Fruit fly (Drosophila melanogaster) whole organism, embryonic: ENCODE measurements around the gene Nup358.

Experiments
- Ada2b ChIP-seq: fragments of 200-800 bp; sonication (Bioruptor generic); IDR thresholded peaks from 2 replicates; pipeline ENCODE4 v1.3.6; 2022; ENCODE audit warnings: missing biosample characterization, missing genetic modification characterization
- Asciz ChIP-seq: fragments of 200-800 bp; sonication (Bioruptor generic); optimal IDR thresholded peaks from 2 replicates; lab custom pipeline; 2017; ENCODE audit warnings: missing biosample characterization, mild to moderate bottlenecking, missing genetic modification characterization, missing genetic modification reagents
- B-H1 ChIP-seq: fragments of 200-800 bp; sonication (Bioruptor generic); IDR thresholded peaks from 3 replicates; pipeline ENCODE4 v1.3.6; 2022; ENCODE audit warnings: missing biosample characterization, missing genetic modification characterization
- Bgb ChIP-seq: fragments of 200-800 bp; sonication (Bioruptor generic); IDR thresholded peaks from 2 replicates; pipeline ENCODE4 v1.3.6; 2022; ENCODE audit warnings: missing biosample characterization, missing genetic modification characterization; ENCODE audit not compliant: partially characterized antibody
- CG10209 ChIP-seq: fragments of 200-800 bp; sonication (Bioruptor generic); optimal IDR thresholded peaks from 3 replicates; lab custom pipeline; 2017; ENCODE audit warnings: missing biosample characterization, mild to moderate bottlenecking, missing genetic modification characterization, missing genetic modification reagents
- CG10462 ChIP-seq: fragments of 200-800 bp; sonication (Bioruptor generic); optimal IDR thresholded peaks from 2 replicates; lab custom pipeline; 2016; ENCODE audit warnings: missing biosample characterization, missing genetic modification characterization
- CG10543 ChIP-seq: fragments of 200-800 bp; sonication (Bioruptor generic); optimal IDR thresholded peaks from 3 replicates; lab custom pipeline; 2017; ENCODE audit warnings: missing biosample characterization, mild to moderate bottlenecking, missing genetic modification characterization, moderate library complexity
- CG10565 ChIP-seq: fragments of 200-800 bp; sonication (Bioruptor generic); optimal IDR thresholded peaks from 3 replicates; lab custom pipeline; 2016; ENCODE audit warnings: missing biosample characterization, mild to moderate bottlenecking, missing genetic modification characterization
- CG11085 ChIP-seq: fragments of 200-800 bp; sonication (Bioruptor generic); IDR thresholded peaks from 2 replicates; pipeline ENCODE4 v1.3.6; 2022; ENCODE audit warnings: missing biosample characterization, missing genetic modification characterization
- CG11093 ChIP-seq: fragments of 200-800 bp; sonication (Bioruptor generic); IDR thresholded peaks from 3 replicates; pipeline ENCODE4 v1.3.6; 2022; ENCODE audit warnings: missing biosample characterization, missing genetic modification characterization
- CG11398 ChIP-seq: fragments of 200-800 bp; sonication (Bioruptor generic); optimal IDR thresholded peaks from 2 replicates; lab custom pipeline; 2016; ENCODE audit warnings: missing biosample characterization, missing genetic modification characterization
- CG11560 ChIP-seq: fragments of 200-800 bp; sonication (Bioruptor generic); IDR thresholded peaks from 3 replicates; pipeline ENCODE4 v1.3.6; 2022; ENCODE audit warnings: missing biosample characterization, missing genetic modification characterization
- CG11696 ChIP-seq: fragments of 200-800 bp; sonication (Bioruptor generic); IDR thresholded peaks from 2 replicates; pipeline ENCODE4 v1.3.6; 2022; ENCODE audit warnings: missing biosample characterization, missing genetic modification characterization
- CG17186 ChIP-seq: fragments of 200-800 bp; sonication (Bioruptor generic); optimal IDR thresholded peaks from 3 replicates; lab custom pipeline; 2017; ENCODE audit warnings: missing biosample characterization, missing genetic modification reagents, missing genetic modification characterization
- CG1832 ChIP-seq: fragments of 200-800 bp; sonication (Bioruptor generic); optimal IDR thresholded peaks from 2 replicates; lab custom pipeline; 2017; ENCODE audit warnings: missing biosample characterization, mild to moderate bottlenecking, missing genetic modification characterization, inconsistent platforms
- CG2202 ChIP-seq: fragments of 200-800 bp; sonication (Bioruptor generic); optimal IDR thresholded peaks from 2 replicates; lab custom pipeline; 2018; ENCODE audit warnings: missing biosample characterization, mild to moderate bottlenecking, missing genetic modification characterization
- CG30431 ChIP-seq: fragments of 200-800 bp; sonication (Bioruptor generic); optimal IDR thresholded peaks from 2 replicates; lab custom pipeline; 2017; ENCODE audit warnings: missing biosample characterization, missing genetic modification characterization
- CG34376 ChIP-seq: fragments of 200-800 bp; sonication (Bioruptor generic); optimal IDR thresholded peaks from 2 replicates; lab custom pipeline; 2018; ENCODE audit warnings: missing biosample characterization, mild to moderate bottlenecking, missing genetic modification characterization
- CG3838 ChIP-seq: fragments of 200-800 bp; sonication (Bioruptor generic); optimal IDR thresholded peaks from 3 replicates; lab custom pipeline; 2016; ENCODE audit warnings: missing biosample characterization, missing genetic modification characterization
- CG4360 ChIP-seq: fragments of 200-800 bp; sonication (Bioruptor generic); IDR thresholded peaks from 2 replicates; pipeline ENCODE4 v1.3.6; 2022; ENCODE audit warnings: missing biosample characterization, missing genetic modification characterization
- CG4617 ChIP-seq: fragments of 200-800 bp; sonication (Bioruptor generic); optimal IDR thresholded peaks from 3 replicates; lab custom pipeline; 2016; ENCODE audit warnings: missing biosample characterization, missing genetic modification characterization, borderline replicate concordance
- CG4730 ChIP-seq: fragments of 200-800 bp; sonication (Bioruptor generic); IDR thresholded peaks from 2 replicates; pipeline ENCODE4 v1.3.6; 2022; ENCODE audit warnings: missing biosample characterization, missing genetic modification characterization
- CkIIα-i1 ChIP-seq: fragments of 200-800 bp; sonication (Bioruptor generic); IDR thresholded peaks from 2 replicates; pipeline ENCODE4 v1.3.6; 2022; ENCODE audit warnings: missing biosample characterization, missing genetic modification characterization
- Dip3 ChIP-seq: fragments of 200-800 bp; sonication (Bioruptor generic); optimal IDR thresholded peaks from 3 replicates; lab custom pipeline; 2016; ENCODE audit warnings: missing biosample characterization, missing genetic modification characterization
- Eip74EF ChIP-seq, 2 experiments: fragments of 200-800 bp in 1 of 2; fragments of >200 bp in 1 of 2; sonication (Bioruptor generic) in 1 of 2; optimal IDR thresholded peaks; 2 replicates each; lab custom pipeline; 2017 to 2019; ENCODE audit warnings: missing biosample characterization in 2 of 2, missing genetic modification characterization in 2 of 2, mild to moderate bottlenecking in 1 of 2, moderate library complexity in 1 of 2
- Elba2 ChIP-seq: fragments of 200-800 bp; sonication (Bioruptor generic); optimal IDR thresholded peaks from 3 replicates; lab custom pipeline; 2016; ENCODE audit warnings: missing biosample characterization, missing genetic modification characterization
- Fer2 ChIP-seq: fragments of 200-800 bp; sonication (Bioruptor generic); optimal IDR thresholded peaks from 2 replicates; lab custom pipeline; 2018; ENCODE audit warnings: missing biosample characterization, mild to moderate bottlenecking, missing genetic modification characterization, moderate library complexity
- Hey ChIP-seq: fragments of 200-800 bp; sonication (Bioruptor generic); optimal IDR thresholded peaks from 3 replicates; lab custom pipeline; 2018; ENCODE audit warnings: missing biosample characterization, mild to moderate bottlenecking, missing genetic modification characterization
- HmgD ChIP-seq: fragments of 200-800 bp; sonication (Bioruptor generic); optimal IDR thresholded peaks from 3 replicates; lab custom pipeline; 2016; ENCODE audit warnings: missing biosample characterization, missing genetic modification characterization
- Hmr ChIP-seq: fragments of 200-800 bp; sonication (Bioruptor generic); optimal IDR thresholded peaks from 3 replicates; lab custom pipeline; 2017; ENCODE audit warnings: mild to moderate bottlenecking, missing biosample characterization, missing genetic modification reagents, missing genetic modification characterization
- Jarid2 ChIP-seq: fragments of 200-800 bp; sonication (Bioruptor generic); optimal IDR thresholded peaks from 3 replicates; lab custom pipeline; 2017; ENCODE audit warnings: mild to moderate bottlenecking, missing biosample characterization, missing genetic modification reagents, missing genetic modification characterization
- Lhr ChIP-seq: fragments of 200-800 bp; sonication (Bioruptor generic); optimal IDR thresholded peaks from 3 replicates; lab custom pipeline; 2017; ENCODE audit warnings: mild to moderate bottlenecking, missing biosample characterization, missing genetic modification reagents, missing genetic modification characterization
- Lpt ChIP-seq: fragments of >200 bp; optimal IDR thresholded peaks from 2 replicates; lab custom pipeline; 2018; ENCODE audit warnings: missing biosample characterization, missing genetic modification characterization
- NfI ChIP-seq: fragments of 200-800 bp; sonication (Bioruptor generic); optimal IDR thresholded peaks from 3 replicates; lab custom pipeline; 2018; ENCODE audit warnings: missing biosample characterization, mild to moderate bottlenecking, missing genetic modification characterization, moderate library complexity
- bcd ChIP-seq: fragments of 200-800 bp; sonication (Bioruptor generic); optimal IDR thresholded peaks from 2 replicates; lab custom pipeline; 2017; ENCODE audit warnings: missing biosample characterization, mild to moderate bottlenecking, missing genetic modification characterization
- emc ChIP-seq: fragments of 200-800 bp; sonication (Bioruptor generic); optimal IDR thresholded peaks from 2 replicates; lab custom pipeline; 2016; ENCODE audit warnings: missing biosample characterization, missing genetic modification characterization
- ems ChIP-seq: fragments of 200-800 bp; sonication (Bioruptor generic); optimal IDR thresholded peaks from 3 replicates; lab custom pipeline; 2016; ENCODE audit warnings: missing biosample characterization, missing genetic modification characterization
- fru ChIP-seq: fragments of >200 bp; optimal IDR thresholded peaks from 2 replicates; lab custom pipeline; 2017
- gt ChIP-seq: fragments of 200-800 bp; sonication (Bioruptor generic); IDR thresholded peaks from 2 replicates; pipeline ENCODE4 v1.3.6; 2022; ENCODE audit warnings: missing biosample characterization, missing genetic modification characterization
- hth ChIP-seq: fragments of >200 bp; optimal IDR thresholded peaks from 2 replicates; lab custom pipeline; 2017; ENCODE audit warnings: inconsistent platforms
- maf-S ChIP-seq: fragments of 200-800 bp; sonication (Bioruptor generic); optimal IDR thresholded peaks from 2 replicates; lab custom pipeline; 2016; ENCODE audit warnings: missing biosample characterization, missing genetic modification characterization
- mam ChIP-seq: fragments of 200-800 bp; sonication (Bioruptor generic); optimal IDR thresholded peaks from 3 replicates; lab custom pipeline; 2016; ENCODE audit warnings: missing biosample characterization, missing genetic modification characterization
- mld ChIP-seq: fragments of 200-800 bp; sonication (Bioruptor generic); IDR thresholded peaks from 3 replicates; pipeline ENCODE4 v1.3.6; 2022; ENCODE audit warnings: missing biosample characterization, missing genetic modification characterization; ENCODE audit not compliant: partially characterized antibody
- odd ChIP-seq: fragments of 200-800 bp; sonication (Bioruptor generic); optimal IDR thresholded peaks from 2 replicates; lab custom pipeline; 2017; ENCODE audit warnings: missing biosample characterization, mild to moderate bottlenecking, missing genetic modification characterization
- ro ChIP-seq: fragments of 200-800 bp; sonication (Bioruptor generic); IDR thresholded peaks from 2 replicates; pipeline ENCODE4 v1.3.6; 2022; ENCODE audit warnings: missing biosample characterization, missing genetic modification characterization
- seq ChIP-seq: fragments of 200-800 bp; sonication (Bioruptor generic); IDR thresholded peaks from 2 replicates; pipeline ENCODE4 v1.3.6; 2022; ENCODE audit warnings: missing biosample characterization, missing genetic modification characterization
- sisA ChIP-seq: fragments of 200-800 bp; sonication (Bioruptor generic); IDR thresholded peaks from 2 replicates; pipeline ENCODE4 v1.3.6; 2022; ENCODE audit warnings: missing biosample characterization, missing genetic modification characterization
- slou ChIP-seq: fragments of 200-800 bp; sonication (Bioruptor generic); optimal IDR thresholded peaks from 3 replicates; lab custom pipeline; 2016; ENCODE audit warnings: missing biosample characterization, missing genetic modification characterization
- sug ChIP-seq: fragments of 200-800 bp; optimal IDR thresholded peaks from 2 replicates; lab custom pipeline; 2019; ENCODE audit warnings: missing biosample characterization, mild to moderate bottlenecking, missing genetic modification characterization, moderate library complexity
- tin ChIP-seq: fragments of 200-800 bp; sonication (Bioruptor generic); optimal IDR thresholded peaks from 3 replicates; lab custom pipeline; 2016; ENCODE audit warnings: missing biosample characterization, missing genetic modification characterization
- zfh1 ChIP-seq: fragments of 200-800 bp; sonication (Bioruptor generic); IDR thresholded peaks from 3 replicates; pipeline ENCODE4 v1.3.6; 2022; ENCODE audit warnings: missing biosample characterization, missing genetic modification characterization

Nup358 gene

dm6 chr3R:25245052-25245813 is 3.9 kb upstream of the Nup358 start, which contains the start of gene bam (continued):
- TF ChIP-seq CG10565 (GFP tag; lab: Kevin White, UChicago), result no peak
- TF ChIP-seq CG4360 (GFP tag; lab: Robert Waterston, UW), result no peak
- TF ChIP-seq CG11398 (GFP tag; lab: Kevin White, UChicago), result no peak
- TF ChIP-seq Lpt (GFP tag; lab: Kevin White, UChicago), result no peak
- no peak for TF ChIP-seq fru (lab: Kevin White, UChicago)
- TF ChIP-seq zfh1, result no peak
- TF ChIP-seq Hey (tag; lab: Kevin White, UChicago), result no peak
- no peak for TF ChIP-seq CG4617 (GFP tag; lab: Kevin White, UChicago)
- no peak for TF ChIP-seq CG10462 (GFP tag; lab: Kevin White, UChicago)
- no peak for TF ChIP-seq CkIIα-i1
- no peak for TF ChIP-seq CG11696 (GFP tag; lab: Robert Waterston, UW)
- TF ChIP-seq CG3838 (GFP tag; lab: Kevin White, UChicago), result no peak
- no peak for TF ChIP-seq Ada2b
- no peak for TF ChIP-seq CG34376 (GFP tag; lab: Kevin White, UChicago)
- TF ChIP-seq tin (GFP tag; lab: Kevin White, UChicago), result no peak
- TF ChIP-seq Bgb, result peak; percentile 55; the same call in 1 of the 2 replicates
- no peak for TF ChIP-seq emc (GFP tag; lab: Kevin White, UChicago)
- no peak for TF ChIP-seq Eip74EF (GFP tag; optimal IDR thresholded peaks at IDR 0.05; lab: Kevin White, UChicago)
- no peak for TF ChIP-seq CG4730 (GFP tag; lab: Robert Waterston, UW)
- TF ChIP-seq CG2202, result no peak
- TF ChIP-seq odd (GFP tag; lab: Kevin White, UChicago), result no peak
- no peak for TF ChIP-seq NfI (GFP tag; lab: Kevin White, UChicago)
- TF ChIP-seq sug (tag; lab: Kevin White, UChicago), result peak; percentile 46
- TF ChIP-seq ro (GFP tag; lab: Robert Waterston, UW), result no peak
- no peak for TF ChIP-seq Fer2 (tag; lab: Kevin White, UChicago)
- no peak for TF ChIP-seq mld (GFP tag; lab: Robert Waterston, UW)
- no peak for TF ChIP-seq Elba2 (GFP tag; lab: Kevin White, UChicago)
- no peak for TF ChIP-seq maf-S (GFP tag; lab: Kevin White, UChicago)
- TF ChIP-seq CG11560, result no peak
- no peak for TF ChIP-seq bcd
- no peak for TF ChIP-seq sisA (GFP tag; lab: Robert Waterston, UW)
- TF ChIP-seq hth (lab: Kevin White, UChicago), result no peak
- TF ChIP-seq Jarid2, result no peak
- TF ChIP-seq CG11093, result no peak
- TF ChIP-seq Asciz (GFP tag; lab: Kevin White, UChicago), result no peak
- TF ChIP-seq Hmr (GFP tag; lab: Kevin White, UChicago), result peak; percentile 59
- TF ChIP-seq CG30431, result no peak
- peak; percentile 84 for TF ChIP-seq Lhr (GFP tag; lab: Kevin White, UChicago)
- TF ChIP-seq gt (GFP tag; lab: Robert Waterston, UW), result no peak
- TF ChIP-seq ems (GFP tag; lab: Kevin White, UChicago), result no peak
- TF ChIP-seq mam (GFP tag; lab: Kevin White, UChicago), result no peak
- no peak for TF ChIP-seq CG17186 (GFP tag; lab: Kevin White, UChicago)
- TF ChIP-seq CG10543 (GFP tag; lab: Kevin White, UChicago), result no peak
- TF ChIP-seq CG10209 (GFP tag; lab: Kevin White, UChicago), result no peak
- TF ChIP-seq HmgD (GFP tag; lab: Kevin White, UChicago), result no peak
- TF ChIP-seq Dip3 (GFP tag; lab: Kevin White, UChicago), result no peak
- TF ChIP-seq B-H1 (GFP tag; lab: Robert Waterston, UW), result no peak
- TF ChIP-seq slou (GFP tag; lab: Kevin White, UChicago), result no peak
- TF ChIP-seq seq (GFP tag; lab: Robert Waterston, UW), result no peak
- no peak for TF ChIP-seq CG11085 (GFP tag; lab: Robert Waterston, UW)
- TF ChIP-seq CG1832 (GFP tag; lab: Kevin White, UChicago), result no peak
